Worm (Caenorhabditis elegans): ENCODE results near the gene pqn-68.

DNA sequence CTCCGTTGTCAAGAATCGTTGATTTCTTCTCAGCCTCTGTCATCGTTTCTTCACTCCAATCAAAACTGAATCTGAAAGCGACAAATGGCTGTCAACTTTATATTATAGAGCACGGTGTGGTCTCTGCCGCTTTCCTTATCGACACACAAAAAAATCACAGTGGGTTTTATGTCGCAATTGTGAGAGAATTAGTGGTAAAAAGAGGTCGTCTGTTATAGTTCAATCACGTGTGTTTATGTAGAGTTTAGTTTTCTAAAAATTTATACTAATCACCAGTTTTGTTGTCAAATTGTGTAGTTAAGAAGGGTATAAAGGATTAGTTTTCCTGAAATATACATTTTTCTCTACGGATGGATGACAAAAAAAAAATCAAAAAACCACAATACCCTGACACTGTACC lies 17.5 kb upstream of the pqn-68 start, which contains the start of gene T16G1.7:
- no peak for TF ChIP-seq nhr-232 (tag; optimal IDR thresholded peaks at IDR 0.05)
- no peak for TF ChIP-seq ref-2 (tag; optimal IDR thresholded peaks at IDR 0.05)
- TF ChIP-seq nhr-11 (tag; optimal IDR thresholded peaks at IDR 0.05), result no peak
- no peak for TF ChIP-seq F13H6.1 (tag; optimal IDR thresholded peaks at IDR 0.05)
- TF ChIP-seq C38D4.7 (GFP tag; optimal IDR thresholded peaks at IDR 0.05), result no peak
- no peak for TF ChIP-seq dve-1 (tag; optimal IDR thresholded peaks at IDR 0.05)
- TF ChIP-seq fkh-10 (GFP tag; optimal IDR thresholded peaks at IDR 0.05), result no peak
- no peak for TF ChIP-seq unc-86 (tag; optimal IDR thresholded peaks at IDR 0.05)
- TF ChIP-seq ama-1 (optimal IDR thresholded peaks at IDR 0.05), result no peak
- TF ChIP-seq hlh-6 (tag; optimal IDR thresholded peaks at IDR 0.05), result no peak

All from whole organism, late embryonic.